Worm (Caenorhabditis elegans) whole organism, late embryonic: Measurements from ENCODE around the gene R09F10.1.

Experiments
- C08G9.2 ChIP-seq: sonication (generic microtip); optimal IDR thresholded peaks from 2 replicates; lab custom pipeline; 2016; ENCODE audit warnings: mild to moderate bottlenecking, missing genetic modification characterization, moderate library complexity, missing compliant biosample characterization
- K02D7.2 ChIP-seq: sonication (generic microtip); optimal IDR thresholded peaks from 2 replicates; lab custom pipeline; 2017; ENCODE audit warnings: mild to moderate bottlenecking, missing genetic modification characterization, missing compliant biosample characterization
- K09A11.1 ChIP-seq: sonication (generic microtip); optimal IDR thresholded peaks from 2 replicates; lab custom pipeline; 2017; ENCODE audit warnings: antibody characterized with exemption, mild to moderate bottlenecking, missing genetic modification characterization, missing compliant biosample characterization; ENCODE audit not compliant: insufficient read depth
- T23F11.4 ChIP-seq: fragments of 200-800 bp; sonication (Bioruptor generic); optimal IDR thresholded peaks from 2 replicates; lab custom pipeline; 2018; ENCODE audit warnings: mild to moderate bottlenecking, missing genetic modification characterization, missing compliant biosample characterization
- Y22D7AL.16 ChIP-seq: sonication (generic microtip); optimal IDR thresholded peaks from 2 replicates; lab custom pipeline; 2016; ENCODE audit warnings: missing genetic modification characterization, missing compliant biosample characterization
- ahr-1 ChIP-seq: sonication (generic microtip); optimal IDR thresholded peaks from 2 replicates; lab custom pipeline; 2016; ENCODE audit warnings: missing genetic modification characterization, missing compliant biosample characterization
- ama-1 ChIP-seq: fragments of 150-350 bp; optimal IDR thresholded peaks from 2 replicates; lab custom pipeline; 2014
- ceh-14 ChIP-seq: sonication (generic microtip); optimal IDR thresholded peaks from 2 replicates; lab custom pipeline; 2016; ENCODE audit warnings: missing genotype, missing genetic modification characterization, missing compliant biosample characterization
- ceh-18 ChIP-seq: sonication (generic microtip); optimal IDR thresholded peaks from 2 replicates; lab custom pipeline; 2016; ENCODE audit warnings: missing genetic modification characterization, missing compliant biosample characterization
- ceh-19 ChIP-seq: fragments of 200-800 bp; sonication (Bioruptor generic); optimal IDR thresholded peaks from 2 replicates; lab custom pipeline; 2018; ENCODE audit warnings: mild to moderate bottlenecking, missing genetic modification characterization, missing compliant biosample characterization
- ceh-2 ChIP-seq: sonication (generic microtip); optimal IDR thresholded peaks from 2 replicates; lab custom pipeline; 2016; ENCODE audit warnings: missing genotype, missing genetic modification characterization, missing compliant biosample characterization
- ceh-22 ChIP-seq: sonication (generic microtip); optimal IDR thresholded peaks from 2 replicates; lab custom pipeline; 2017; ENCODE audit warnings: missing biosample characterization, missing genetic modification characterization
- ceh-24 ChIP-seq: sonication (generic microtip); optimal IDR thresholded peaks from 2 replicates; lab custom pipeline; 2016; ENCODE audit warnings: mild to moderate bottlenecking, missing genetic modification characterization, missing compliant biosample characterization
- ceh-30 ChIP-seq: fragments of 150-350 bp; optimal IDR thresholded peaks from 2 replicates; lab custom pipeline; 2014; ENCODE audit warnings: missing biosample characterization, missing genetic modification characterization
- ceh-34 ChIP-seq: sonication (generic microtip); optimal IDR thresholded peaks from 2 replicates; lab custom pipeline; 2016; ENCODE audit warnings: mild to moderate bottlenecking, missing genetic modification characterization, missing compliant biosample characterization
- ceh-45 ChIP-seq: fragments of 200-800 bp; sonication (Bioruptor generic); IDR thresholded peaks from 2 replicates; pipeline ENCODE4 v1.3.6; 2022; ENCODE audit warnings: missing genetic modification reagents, missing genetic modification characterization, missing compliant biosample characterization
- ceh-6 ChIP-seq: fragments of 200-800 bp; sonication (Bioruptor generic); optimal IDR thresholded peaks from 2 replicates; lab custom pipeline; 2018; ENCODE audit warnings: mild to moderate bottlenecking, missing genetic modification characterization, missing compliant biosample characterization
- ceh-9 ChIP-seq: sonication (generic microtip); optimal IDR thresholded peaks from 2 replicates; lab custom pipeline; 2016; ENCODE audit warnings: mild to moderate bottlenecking, missing genetic modification characterization, inconsistent platforms, missing compliant biosample characterization
- che-1 ChIP-seq: sonication (generic microtip); optimal IDR thresholded peaks from 2 replicates; lab custom pipeline; 2016; ENCODE audit warnings: mild to moderate bottlenecking, missing genetic modification characterization, missing compliant biosample characterization
- dmd-4 ChIP-seq: sonication (generic microtip); optimal IDR thresholded peaks from 2 replicates; lab custom pipeline; 2016; ENCODE audit warnings: borderline replicate concordance, missing genetic modification characterization, missing compliant biosample characterization
- dve-1 ChIP-seq: sonication (generic microtip); optimal IDR thresholded peaks from 2 replicates; lab custom pipeline; 2017; ENCODE audit warnings: antibody characterized with exemption, mild to moderate bottlenecking, missing genetic modification characterization, missing compliant biosample characterization
- elt-4 ChIP-seq: sonication (generic microtip); optimal IDR thresholded peaks from 2 replicates; lab custom pipeline; 2016; ENCODE audit warnings: missing genetic modification characterization, missing compliant biosample characterization
- ets-4 ChIP-seq: sonication (generic microtip); optimal IDR thresholded peaks from 2 replicates; lab custom pipeline; 2016; ENCODE audit warnings: missing genetic modification characterization, missing compliant biosample characterization
- fkh-10 ChIP-seq: fragments of 150-350 bp; optimal IDR thresholded peaks from 2 replicates; lab custom pipeline; 2014; ENCODE audit warnings: missing biosample characterization, missing genetic modification reagents, missing genetic modification characterization
- fkh-6 ChIP-seq: sonication (generic microtip); optimal IDR thresholded peaks from 2 replicates; lab custom pipeline; 2016; ENCODE audit warnings: missing genetic modification characterization, missing compliant biosample characterization
- gmeb-2 ChIP-seq: sonication (generic microtip); optimal IDR thresholded peaks from 2 replicates; lab custom pipeline; 2016; ENCODE audit warnings: missing genetic modification characterization, inconsistent platforms, missing compliant biosample characterization
- hlh-13 ChIP-seq: fragments of 200-800 bp; sonication (Bioruptor generic); optimal IDR thresholded peaks from 2 replicates; lab custom pipeline; 2018; ENCODE audit warnings: mild to moderate bottlenecking, missing genetic modification characterization, missing compliant biosample characterization
- hlh-15 ChIP-seq: sonication (generic microtip); optimal IDR thresholded peaks from 2 replicates; lab custom pipeline; 2016; ENCODE audit warnings: missing genetic modification characterization, missing compliant biosample characterization
- hlh-8 ChIP-seq: sonication (generic microtip); optimal IDR thresholded peaks from 2 replicates; lab custom pipeline; 2016; ENCODE audit warnings: missing genotype, missing genetic modification characterization, missing compliant biosample characterization
- lin-11 ChIP-seq: fragments of 200-800 bp; sonication (Bioruptor generic); optimal IDR thresholded peaks from 2 replicates; lab custom pipeline; 2018; ENCODE audit warnings: mild to moderate bottlenecking, missing genetic modification characterization, missing compliant biosample characterization
- madf-2 ChIP-seq: sonication (generic microtip); optimal IDR thresholded peaks from 2 replicates; lab custom pipeline; 2017; ENCODE audit warnings: missing genetic modification characterization, missing compliant biosample characterization
- mec-3 ChIP-seq: sonication (generic microtip); optimal IDR thresholded peaks from 2 replicates; lab custom pipeline; 2016; ENCODE audit warnings: borderline replicate concordance, missing genetic modification characterization, missing compliant biosample characterization
- nfya-1 ChIP-seq: sonication (generic microtip); optimal IDR thresholded peaks from 2 replicates; lab custom pipeline; 2017; ENCODE audit warnings: missing genetic modification characterization, mild to moderate bottlenecking, missing compliant biosample characterization, antibody characterized with exemption, moderate library complexity
- nhr-11 ChIP-seq: fragments of 150-350 bp; optimal IDR thresholded peaks from 2 replicates; lab custom pipeline; 2014; ENCODE audit warnings: missing biosample characterization, missing genetic modification characterization
- nhr-232 ChIP-seq: sonication (generic microtip); optimal IDR thresholded peaks from 2 replicates; lab custom pipeline; 2016; ENCODE audit warnings: missing genetic modification characterization, missing compliant biosample characterization
- npax-4 ChIP-seq: sonication (generic microtip); optimal IDR thresholded peaks from 2 replicates; lab custom pipeline; 2016; ENCODE audit warnings: missing genetic modification characterization, missing compliant biosample characterization
- odd-2 ChIP-seq: sonication (generic microtip); optimal IDR thresholded peaks from 2 replicates; lab custom pipeline; 2017; ENCODE audit warnings: antibody characterized with exemption, mild to moderate bottlenecking, missing genetic modification characterization, missing compliant biosample characterization
- pag-3 ChIP-seq: sonication (generic microtip); optimal IDR thresholded peaks from 2 replicates; lab custom pipeline; 2016; ENCODE audit warnings: missing compliant biosample characterization, missing genetic modification characterization, borderline replicate concordance
- pax-1 ChIP-seq: fragments of 150-350 bp; optimal IDR thresholded peaks from 2 replicates; lab custom pipeline; 2014; ENCODE audit warnings: missing biosample characterization, missing genetic modification characterization
- pha-2 ChIP-seq: sonication (generic microtip); optimal IDR thresholded peaks from 2 replicates; lab custom pipeline; 2017; ENCODE audit warnings: mild to moderate bottlenecking, missing genetic modification characterization, missing compliant biosample characterization
- pqm-1 ChIP-seq: sonication (generic microtip); optimal IDR thresholded peaks from 2 replicates; lab custom pipeline; 2016; ENCODE audit warnings: missing genetic modification characterization, missing compliant biosample characterization
- pros-1 ChIP-seq: fragments of 150-350 bp; optimal IDR thresholded peaks from 2 replicates; lab custom pipeline; 2014; ENCODE audit warnings: missing biosample characterization, missing genetic modification reagents, missing genetic modification characterization
- rnt-1 ChIP-seq: sonication (generic microtip); optimal IDR thresholded peaks from 2 replicates; lab custom pipeline; 2016; ENCODE audit warnings: missing genetic modification characterization, missing compliant biosample characterization
- sdc-2 ChIP-seq: sonication (generic microtip); optimal IDR thresholded peaks from 2 replicates; lab custom pipeline; 2016; ENCODE audit warnings: missing genotype, missing genetic modification characterization, missing compliant biosample characterization
- sox-2 ChIP-seq: fragments of 200-800 bp; sonication (Bioruptor generic); IDR thresholded peaks from 2 replicates; pipeline ENCODE4 v1.3.6; 2022; ENCODE audit warnings: missing genetic modification reagents, missing genetic modification characterization, missing compliant biosample characterization
- sox-4 ChIP-seq: sonication (generic microtip); optimal IDR thresholded peaks from 2 replicates; lab custom pipeline; 2017; ENCODE audit warnings: mild to moderate bottlenecking, missing genetic modification characterization, inconsistent platforms, missing compliant biosample characterization
- syd-9 ChIP-seq: sonication (generic microtip); optimal IDR thresholded peaks from 2 replicates; lab custom pipeline; 2016; ENCODE audit warnings: mild to moderate bottlenecking, missing genetic modification characterization, moderate library complexity, missing compliant biosample characterization
- tbx-2 ChIP-seq: sonication (generic microtip); optimal IDR thresholded peaks from 2 replicates; lab custom pipeline; 2016; ENCODE audit warnings: missing genetic modification characterization, missing compliant biosample characterization
- tbx-7 ChIP-seq: sonication (generic microtip); optimal IDR thresholded peaks from 2 replicates; lab custom pipeline; 2016; ENCODE audit warnings: missing genotype, missing genetic modification characterization, missing compliant biosample characterization
- ttx-3 ChIP-seq: sonication (generic microtip); optimal IDR thresholded peaks from 2 replicates; lab custom pipeline; 2016; ENCODE audit warnings: missing genetic modification reagents, missing genetic modification characterization, missing compliant biosample characterization
- unc-3 ChIP-seq, 2 experiments: fragments of 200-800 bp in 1 of 2; sonication (Bioruptor generic) in 1 of 2; sonication (generic microtip) in 1 of 2; conservative IDR thresholded peaks in 1 of 2; optimal IDR thresholded peaks in 1 of 2; 2 replicates each; pipeline versions ENCODE4 v1.3.6 to Lab custom; 2016 to 2022; ENCODE audit warnings: missing compliant biosample characterization in 2 of 2, missing genetic modification characterization in 2 of 2, missing genetic modification reagents in 1 of 2
- unc-55 ChIP-seq: sonication (generic microtip); optimal IDR thresholded peaks from 2 replicates; lab custom pipeline; 2017; ENCODE audit warnings: missing biosample characterization, missing genetic modification reagents, missing genetic modification characterization
- unc-86 ChIP-seq: sonication (generic microtip); optimal IDR thresholded peaks from 2 replicates; lab custom pipeline; 2016; ENCODE audit warnings: missing genetic modification characterization, missing compliant biosample characterization
- ztf-16 ChIP-seq: sonication (generic microtip); optimal IDR thresholded peaks from 2 replicates; lab custom pipeline; 2017; ENCODE audit warnings: missing genetic modification characterization, missing compliant biosample characterization

Gene R09F10.1

DNA sequence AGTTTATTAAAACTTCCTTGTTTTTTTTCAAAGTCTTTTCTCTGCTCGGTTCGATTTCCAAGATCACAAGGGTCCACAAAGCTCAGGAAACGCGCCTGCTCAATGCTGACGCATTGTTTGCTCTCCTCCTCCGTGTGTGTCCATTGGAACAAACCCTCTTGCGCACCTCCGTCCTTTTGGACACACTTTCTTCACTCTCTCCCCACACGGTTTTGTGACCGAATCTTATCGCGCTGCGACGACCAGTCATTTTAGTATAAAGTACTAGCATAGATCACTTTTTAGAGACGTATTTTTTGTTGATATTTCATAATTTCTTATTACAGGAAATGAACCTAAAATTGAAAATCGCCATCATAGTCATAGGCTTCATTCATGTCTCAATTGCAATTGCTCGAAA, 44.8 kb downstream of the R09F10.1 start:
- TF ChIP-seq tbx-7 (tag; lab: Kevin White, UChicago) (no peak), tbx-2 (peak; percentile 75), ama-1 (lab: Kevin White, UChicago) (no peak), K02D7.2 (tag; lab: Kevin White, UChicago) (no peak), sdc-2 (tag; lab: Kevin White, UChicago) (peak; percentile 57), ceh-9 (tag; lab: Kevin White, UChicago) (no peak), rnt-1 (tag; lab: Kevin White, UChicago) (no peak), T23F11.4 (GFP tag; lab: Kevin White, UChicago) (no peak), ceh-2 (tag; lab: Kevin White, UChicago) (peak; percentile 13), unc-55 (GFP tag; lab: Kevin White, UChicago) (no peak), unc-86 (tag; lab: Kevin White, UChicago) (no peak), Y22D7AL.16 (tag; lab: Kevin White, UChicago) (no peak), ttx-3 (peak; percentile 7), pag-3 (no peak), sox-2 (GFP tag; lab: Robert Waterston, UW) (no peak), ceh-24 (tag; lab: Kevin White, UChicago) (no peak), fkh-6 (no peak), ahr-1 (tag; lab: Kevin White, UChicago) (no peak), ceh-22 (tag; lab: Kevin White, UChicago) (no peak), pha-2 (tag; lab: Kevin White, UChicago) (no peak), odd-2 (no peak), lin-11 (tag; lab: Kevin White, UChicago) (no peak), hlh-13 (GFP tag; lab: Kevin White, UChicago) (no peak), ztf-16 (tag; lab: Kevin White, UChicago) (peak; percentile 1), K09A11.1 (tag; lab: Kevin White, UChicago) (no peak), che-1 (tag; lab: Kevin White, UChicago) (no peak), ceh-14 (no peak), ceh-34 (tag; lab: Kevin White, UChicago) (peak; percentile 21), madf-2 (tag; lab: Kevin White, UChicago) (no peak), dve-1 (no peak), fkh-10 (GFP tag; lab: Kevin White, UChicago) (no peak), gmeb-2 (tag; lab: Kevin White, UChicago) (no peak), hlh-15 (tag; lab: Kevin White, UChicago) (no peak), elt-4 (tag; lab: Kevin White, UChicago) (no peak), mec-3 (tag; lab: Kevin White, UChicago) (no peak), nhr-11 (tag; lab: Kevin White, UChicago) (no peak), nfya-1 (tag; lab: Kevin White, UChicago) (peak; percentile 70), hlh-8 (tag; lab: Kevin White, UChicago) (no peak), unc-3 (GFP tag; conservative IDR thresholded peaks at IDR 0.05; lab: Robert Waterston, UW) (no peak; the same call in 1 of the 2 replicates), unc-3 (tag; optimal IDR thresholded peaks at IDR 0.05; lab: Kevin White, UChicago) (no peak), npax-4 (no peak), syd-9 (tag; lab: Kevin White, UChicago) (no peak), dmd-4 (tag; lab: Kevin White, UChicago) (no peak), ceh-19 (no peak), ceh-45 (no peak), sox-4 (tag; lab: Kevin White, UChicago) (no peak), C08G9.2 (no peak), ceh-30 (tag; lab: Kevin White, UChicago) (no peak), ets-4 (no peak), pros-1 (tag; lab: Kevin White, UChicago) (no peak), pax-1 (tag; lab: Kevin White, UChicago) (no peak), pqm-1 (tag; lab: Kevin White, UChicago) (no peak), ceh-6 (GFP tag; lab: Kevin White, UChicago) (no peak), ceh-18 (tag; lab: Kevin White, UChicago) (peak; percentile 3), nhr-232 (tag; lab: Kevin White, UChicago) (no peak)
